Worm (Caenorhabditis elegans) whole organism, early embryonic: ENCODE results near the gene C56A3.4.

Experiments
- F13C5.2 ChIP-seq: sonication (generic microtip); optimal IDR thresholded peaks from 2 replicates; lab custom pipeline; 2017; ENCODE audit warnings: mild to moderate bottlenecking, missing genetic modification characterization, inconsistent platforms, missing compliant biosample characterization
- ama-1 ChIP-seq: fragments of 150-350 bp; optimal IDR thresholded peaks from 2 replicates; lab custom pipeline; 2014
- ceh-36 ChIP-seq: sonication (generic microtip); optimal IDR thresholded peaks from 2 replicates; lab custom pipeline; 2016; ENCODE audit warnings: missing genetic modification characterization, inconsistent platforms, missing compliant biosample characterization
- ets-7 ChIP-seq: sonication (generic microtip); optimal IDR thresholded peaks from 2 replicates; lab custom pipeline; 2016; ENCODE audit warnings: missing genotype, missing genetic modification characterization, missing compliant biosample characterization
- flt-1 ChIP-seq: fragments of 200-800 bp; sonication (Bioruptor generic); IDR thresholded peaks from 2 replicates; pipeline ENCODE4 v1.3.6; 2022; ENCODE audit warnings: missing genetic modification characterization, missing compliant biosample characterization
- hnd-1 ChIP-seq: sonication (generic microtip); optimal IDR thresholded peaks from 2 replicates; lab custom pipeline; 2016; ENCODE audit warnings: missing genetic modification characterization, missing compliant biosample characterization

ce11 chrV:13577463-13577862, 25.9 kb upstream of the C56A3.4 start:
- no peak for TF ChIP-seq ceh-36
- TF ChIP-seq F13C5.2, result no peak
- no peak for TF ChIP-seq ama-1 (lab: Kevin White, UChicago)
- no peak for TF ChIP-seq ets-7 (tag; lab: Kevin White, UChicago)
- no peak for TF ChIP-seq flt-1 (GFP tag; lab: Robert Waterston, UW)
- TF ChIP-seq hnd-1, result no peak
